Worm (Caenorhabditis elegans): ENCODE data around the gene F21D5.7.

The F21D5.7 gene

ce11 chrIV:8728122-8728521, 15.4 kb downstream of the F21D5.7 start, which contains the start of gene otub-3:
TSS of gene otub-3 (plus strand) at chrIV:8728177.
- TF ChIP-seq nhr-12 (tag; optimal IDR thresholded peaks at IDR 0.05) (no peak), nhr-47 (tag; optimal IDR thresholded peaks at IDR 0.05) (no peak), unc-30 (tag; optimal IDR thresholded peaks at IDR 0.05) (no peak), unc-98 (GFP tag; IDR thresholded peaks at IDR 0.05) (no peak), isw-1 (GFP tag; IDR thresholded peaks at IDR 0.05) (no peak), ets-5 (GFP tag; IDR thresholded peaks at IDR 0.05) (no peak), lin-15B (tag; optimal IDR thresholded peaks at IDR 0.05) (no peak), skn-1 (tag; optimal IDR thresholded peaks at IDR 0.05) (no peak), Y116A8C.19 (tag; optimal IDR thresholded peaks at IDR 0.05; ENCODE audit: borderline replicate concordance) (no peak)

- TF ChIP-seq lin-35 (GFP tag; optimal IDR thresholded peaks at IDR 0.05): peak in 1 of 2 experiments; percentile 57
- TF ChIP-seq nhr-76 (tag; optimal IDR thresholded peaks at IDR 0.05): no peak
- TF ChIP-seq pag-3 (tag; optimal IDR thresholded peaks at IDR 0.05; ENCODE audit: borderline replicate concordance, insufficient read depth): no peak
- peak in 1 of 3 experiments; percentile 1 for TF ChIP-seq dpl-1 (GFP tag; optimal IDR thresholded peaks at IDR 0.05)
- no peak for TF ChIP-seq ceh-8 (GFP tag; optimal IDR thresholded peaks at IDR 0.05)
- TF ChIP-seq blmp-1 (tag; optimal IDR thresholded peaks at IDR 0.05): peak; percentile 75
- TF ChIP-seq efl-1 (optimal IDR thresholded peaks at IDR 0.05): peak in 1 of 2 experiments; percentile 23
- TF ChIP-seq efl-1 (GFP tag; optimal IDR thresholded peaks at IDR 0.05 in 1 of 2): no peak
These were observed 18.2 kb downstream of the F21D5.7 start, which contains the start of gene pgm-3 for ce11 chrIV:8725345-8725744. TSS of gene pgm-3 (plus strand) at chrIV:8725722.

DNA sequence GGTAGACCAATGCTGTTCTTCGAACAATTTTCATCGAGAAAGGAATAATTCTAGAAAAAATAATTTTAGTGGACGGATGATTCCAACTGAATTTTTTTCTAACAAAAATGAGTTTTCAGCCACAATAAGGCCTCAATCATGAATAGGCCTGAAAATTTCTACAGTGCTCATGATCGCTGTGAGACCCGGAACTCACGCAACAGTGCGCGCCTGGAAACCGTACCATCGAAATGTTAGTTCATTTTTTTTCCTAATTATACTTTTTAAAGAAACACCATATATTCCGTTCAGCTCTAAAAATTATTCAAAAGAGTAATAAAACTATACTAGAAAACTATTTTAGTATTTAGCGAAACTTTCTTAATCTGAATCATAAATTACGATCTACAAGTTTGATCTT, 18.6 kb downstream of the F21D5.7 start:
- TF ChIP-seq lin-35 (GFP tag; optimal IDR thresholded peaks at IDR 0.05) (no peak), efl-1 (optimal IDR thresholded peaks at IDR 0.05) (no peak), efl-1 (GFP tag; optimal IDR thresholded peaks at IDR 0.05 in 1 of 2) (peak in 1 of 2 experiments; percentile 16), lin-39 (tag; optimal IDR thresholded peaks at IDR 0.05) (no peak)

ce11 chrIV:8723720-8724119, 19.8 kb downstream of the F21D5.7 start, which contains the start of gene F21D5.9:
TSS of gene F21D5.9 (plus strand) at chrIV:8724020.
- no peak for TF ChIP-seq efl-1 (optimal IDR thresholded peaks at IDR 0.05)
- TF ChIP-seq efl-1 (GFP tag; optimal IDR thresholded peaks at IDR 0.05 in 1 of 2): no peak
- TF ChIP-seq mef-2 (tag; optimal IDR thresholded peaks at IDR 0.05): no peak
- TF ChIP-seq pqm-1 (tag; optimal IDR thresholded peaks at IDR 0.05): no peak

DNA sequence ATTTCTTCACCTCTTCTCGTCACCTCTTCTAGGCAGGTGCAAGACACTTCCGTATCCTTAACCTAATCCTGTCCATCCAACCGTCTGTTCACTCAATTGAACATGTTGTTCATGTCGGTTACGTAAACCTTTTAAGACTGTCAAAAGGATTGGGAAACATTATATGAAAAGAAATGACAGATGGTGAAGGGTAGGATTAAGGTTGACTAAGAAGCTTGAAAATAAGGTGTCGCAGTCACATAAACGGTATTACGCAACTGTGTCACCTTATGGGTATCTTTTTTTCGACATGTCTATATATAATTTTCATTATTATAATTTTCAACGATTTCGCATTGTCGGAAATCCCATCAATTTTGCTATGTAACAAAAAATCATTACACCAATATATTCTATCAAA, 20.7 kb downstream of the F21D5.7 start:
- TF ChIP-seq sptf-1 (tag; optimal IDR thresholded peaks at IDR 0.05): no peak
- no peak for TF ChIP-seq tlp-1 (tag; optimal IDR thresholded peaks at IDR 0.05)
- no peak for TF ChIP-seq ztf-4 (tag; optimal IDR thresholded peaks at IDR 0.05)
- no peak for TF ChIP-seq nhr-28 (tag; optimal IDR thresholded peaks at IDR 0.05)
- TF ChIP-seq mab-9 (GFP tag; IDR thresholded peaks at IDR 0.05): no peak
- no peak for TF ChIP-seq sox-4 (tag; optimal IDR thresholded peaks at IDR 0.05)
- TF ChIP-seq nhr-77 (tag; optimal IDR thresholded peaks at IDR 0.05): no peak
- TF ChIP-seq unc-30 (tag; optimal IDR thresholded peaks at IDR 0.05): no peak
- TF ChIP-seq mep-1 (tag; optimal IDR thresholded peaks at IDR 0.05): no peak
- no peak for TF ChIP-seq unc-62 (GFP tag; optimal IDR thresholded peaks at IDR 0.05)
- TF ChIP-seq unc-98 (GFP tag; IDR thresholded peaks at IDR 0.05): no peak
- TF ChIP-seq hlh-4 (tag; optimal IDR thresholded peaks at IDR 0.05): no peak
- no peak for TF ChIP-seq ceh-8 (GFP tag; optimal IDR thresholded peaks at IDR 0.05)
- TF ChIP-seq snpc-4 (tag; optimal IDR thresholded peaks at IDR 0.05): no peak

ce11 chrIV:8718153-8718552, 25.4 kb downstream of the F21D5.7 start, which contains the start of gene H23L24.1:
TSS of gene H23L24.1 (plus strand) at chrIV:8718453.
- no peak for TF ChIP-seq nhr-19 (GFP tag; conservative IDR thresholded peaks at IDR 0.05)
- TF ChIP-seq aly-2 (tag; optimal IDR thresholded peaks at IDR 0.05): no peak
- no peak for TF ChIP-seq jun-1 (tag; optimal IDR thresholded peaks at IDR 0.05)
- no peak for TF ChIP-seq dsc-1 (tag; optimal IDR thresholded peaks at IDR 0.05)
- TF ChIP-seq lin-13 (GFP tag; optimal IDR thresholded peaks at IDR 0.05): no peak
- no peak for TF ChIP-seq lir-3 (tag; optimal IDR thresholded peaks at IDR 0.05; ENCODE audit: poor library complexity)
- no peak for TF ChIP-seq pag-3 (tag; optimal IDR thresholded peaks at IDR 0.05; ENCODE audit: borderline replicate concordance, insufficient read depth)
- TF ChIP-seq nhr-71 (tag; optimal IDR thresholded peaks at IDR 0.05): no peak
- no peak for TF ChIP-seq nhr-47 (tag; optimal IDR thresholded peaks at IDR 0.05)
- no peak for TF ChIP-seq blmp-1 (tag; optimal IDR thresholded peaks at IDR 0.05)

Measured in whole organism, L1 larva.